Fruit fly (Drosophila melanogaster) whole organism, pupa: ENCODE data around the gene CG42449.

Source experiments
- CG10348 ChIP-seq: fragments of 200-800 bp; sonication (Bioruptor generic); IDR thresholded peaks from 2 replicates; pipeline ENCODE4 v1.3.6; 2022; ENCODE audit warnings: missing biosample characterization, missing genetic modification characterization
- CG13204 ChIP-seq: fragments of 200-800 bp; sonication (Bioruptor generic); optimal IDR thresholded peaks from 2 replicates; lab custom pipeline; 2018; ENCODE audit warnings: missing biosample characterization, mild to moderate bottlenecking, missing genetic modification characterization, moderate library complexity
- CG14655 ChIP-seq: fragments of 200-800 bp; sonication (Bioruptor generic); optimal IDR thresholded peaks from 3 replicates; lab custom pipeline; 2017; ENCODE audit warnings: mild to moderate bottlenecking, missing biosample characterization, missing genetic modification reagents, missing genetic modification characterization
- CG15710 ChIP-seq: fragments of 200-800 bp; sonication (Bioruptor generic); optimal IDR thresholded peaks from 2 replicates; lab custom pipeline; 2018; ENCODE audit warnings: missing biosample characterization, mild to moderate bottlenecking, missing genetic modification characterization, moderate library complexity
- CG17806 ChIP-seq: fragments of 200-800 bp; sonication (Bioruptor generic); optimal IDR thresholded peaks from 2 replicates; lab custom pipeline; 2018; ENCODE audit warnings: missing biosample characterization, mild to moderate bottlenecking, missing genetic modification characterization, moderate library complexity
- CG32121 ChIP-seq: fragments of 200-800 bp; sonication (Bioruptor generic); IDR thresholded peaks from 2 replicates; pipeline ENCODE4 v1.3.6; 2022; ENCODE audit warnings: missing biosample characterization, missing genetic modification characterization
- CG34367 ChIP-seq: fragments of 200-800 bp; sonication (Bioruptor generic); optimal IDR thresholded peaks from 2 replicates; lab custom pipeline; 2018; ENCODE audit warnings: missing biosample characterization, mild to moderate bottlenecking, missing genetic modification characterization
- CG4496 ChIP-seq: fragments of 200-800 bp; sonication (Bioruptor generic); IDR thresholded peaks from 3 replicates; pipeline ENCODE4 v1.3.6; 2022; ENCODE audit warnings: missing biosample characterization, missing genetic modification characterization
- CG8159 ChIP-seq: fragments of 200-800 bp; sonication (Bioruptor generic); optimal IDR thresholded peaks from 3 replicates; lab custom pipeline; 2018; ENCODE audit warnings: missing biosample characterization, mild to moderate bottlenecking, missing genetic modification characterization, moderate library complexity
- CG8301 ChIP-seq: fragments of 200-800 bp; sonication (Bioruptor generic); optimal IDR thresholded peaks from 2 replicates; lab custom pipeline; 2018; ENCODE audit warnings: missing biosample characterization, mild to moderate bottlenecking, missing genetic modification characterization
- CG9948 ChIP-seq: fragments of 200-800 bp; sonication (Bioruptor generic); optimal IDR thresholded peaks from 2 replicates; lab custom pipeline; 2018; ENCODE audit warnings: missing biosample characterization, mild to moderate bottlenecking, missing genetic modification characterization, moderate library complexity
- EcR ChIP-seq: fragments of 200-800 bp; sonication (Bioruptor generic); optimal IDR thresholded peaks from 3 replicates; lab custom pipeline; 2019; ENCODE audit warnings: missing biosample characterization, missing genetic modification characterization, mild to moderate bottlenecking, moderate library complexity, missing genetic modification reagents
- Ets98B ChIP-seq: fragments of 200-800 bp; sonication (Bioruptor generic); IDR thresholded peaks from 2 replicates; pipeline ENCODE4 v1.3.6; 2022; ENCODE audit warnings: missing biosample characterization, missing genetic modification characterization
- Pif1A ChIP-seq: fragments of 200-800 bp; sonication (Bioruptor generic); optimal IDR thresholded peaks from 3 replicates; lab custom pipeline; 2016; ENCODE audit warnings: missing biosample characterization, missing genetic modification characterization
- Pif1B ChIP-seq: fragments of 200-800 bp; sonication (Bioruptor generic); optimal IDR thresholded peaks from 3 replicates; lab custom pipeline; 2016; ENCODE audit warnings: missing biosample characterization, missing genetic modification characterization
- Snoo ChIP-seq: fragments of 200-800 bp; sonication (Bioruptor generic); optimal IDR thresholded peaks from 3 replicates; lab custom pipeline; 2017; ENCODE audit warnings: missing biosample characterization, mild to moderate bottlenecking, missing genetic modification characterization, inconsistent platforms
- fd96Ca ChIP-seq: fragments of 200-800 bp; sonication (Bioruptor generic); IDR thresholded peaks from 3 replicates; pipeline ENCODE4 v1.3.6; 2022; ENCODE audit warnings: missing biosample characterization, missing genetic modification characterization
- gl ChIP-seq: fragments of 200-800 bp; sonication (Bioruptor generic); optimal IDR thresholded peaks from 2 replicates; lab custom pipeline; 2018; ENCODE audit warnings: missing biosample characterization, mild to moderate bottlenecking, missing genetic modification characterization
- rn ChIP-seq: fragments of 200-800 bp; sonication (Bioruptor generic); IDR thresholded peaks from 2 replicates; pipeline ENCODE4 v1.3.6; 2022; ENCODE audit warnings: missing biosample characterization, missing genetic modification characterization

CG42449 gene

DNA sequence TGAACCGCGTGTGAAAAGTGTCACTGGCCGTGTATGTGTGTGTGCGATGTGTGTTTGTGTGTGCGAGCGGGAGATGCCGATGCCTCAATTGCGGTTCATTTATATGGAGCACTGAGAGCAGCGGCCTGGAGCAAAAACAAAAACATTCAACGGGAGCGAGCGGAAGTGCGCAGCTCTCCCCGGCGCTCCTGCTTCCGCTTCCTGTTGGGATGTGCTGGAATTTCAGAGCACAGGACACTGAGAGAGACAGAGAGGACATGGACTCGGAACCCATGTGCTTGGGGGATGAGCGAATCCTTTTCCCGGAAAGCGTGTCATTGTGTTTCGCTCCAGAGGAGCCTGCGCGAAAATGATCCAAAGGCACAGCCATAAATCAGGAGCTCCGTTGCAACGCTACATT lies 18.8 kb upstream of the CG42449 start:
- TF ChIP-seq CG10348 (GFP tag; lab: Robert Waterston, UW) (no peak), EcR (GFP tag; lab: Kevin White, UChicago) (peak; percentile 15), CG13204 (GFP tag; lab: Kevin White, UChicago) (peak; percentile 43)
- TF ChIP-seq, all 21 proteins: peak for 2

DNA sequence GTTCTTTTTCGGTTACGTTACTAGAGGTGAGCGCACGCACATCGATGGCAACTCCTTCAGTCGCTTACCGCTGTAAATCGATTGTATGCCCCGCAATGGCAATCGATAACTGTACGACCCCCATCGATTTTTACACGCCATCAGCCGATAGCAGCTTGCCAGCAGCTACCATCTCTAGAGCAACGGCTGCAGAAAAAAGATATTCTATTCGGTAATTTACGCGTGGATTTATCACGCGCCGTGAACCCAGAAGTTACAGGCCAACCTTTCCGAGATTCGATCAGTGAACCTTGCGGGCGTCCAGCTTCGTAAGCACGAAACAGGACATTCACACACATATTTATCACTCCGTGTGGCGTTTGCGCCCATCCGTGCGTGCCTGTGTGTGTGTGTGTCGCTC lies 17.1 kb upstream of the CG42449 start, which contains the start of the genes Sirt4 and CG4119:
Gene Sirt4 (minus strand): TSS at position 39 of the 400 bp plus-strand sequence.
Gene CG4119 (plus strand): TSS at position 151 of the 400 bp plus-strand sequence.
- TF ChIP-seq EcR (GFP tag; lab: Kevin White, UChicago) = peak; percentile 25
- TF ChIP-seq CG4496 (GFP tag; lab: Robert Waterston, UW) = 0 out of 3 replicates have a peak, but pooled peaks have one; percentile 23
- no peak for TF ChIP-seq Pif1B (GFP tag; lab: Kevin White, UChicago)

DNA sequence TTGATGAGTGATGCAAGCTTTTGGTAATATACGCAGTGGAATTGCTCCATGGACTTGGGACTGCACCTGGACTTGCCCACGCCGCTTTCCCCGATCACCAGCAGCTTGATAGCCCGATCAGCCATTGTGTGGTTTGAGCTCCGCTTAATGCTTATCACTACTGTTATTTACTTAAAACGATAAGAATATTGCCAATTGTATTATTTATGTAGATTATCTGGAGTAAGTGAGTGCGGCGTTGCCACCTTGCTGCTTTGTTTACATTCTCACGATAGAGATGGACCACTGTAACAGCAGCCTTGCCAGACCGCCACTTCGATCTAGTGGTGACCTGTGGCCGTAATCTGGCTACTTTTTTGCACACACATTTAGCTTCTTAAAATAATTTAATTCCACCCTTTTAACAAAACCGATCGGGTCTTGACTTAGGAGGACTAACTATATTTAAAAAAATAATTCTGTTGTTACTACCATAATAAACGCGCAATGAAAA lies 11.5 kb upstream of the CG42449 start, which contains the start of gene Rab18:
Gene Rab18 (minus strand): TSS at position 276 of the 493 bp plus-strand sequence.
- TF ChIP-seq CG4496 (GFP tag; lab: Robert Waterston, UW) = peak; percentile 61; the same call in 2 of the 3 replicates
- peak; percentile 18; the same call in 1 of the 3 replicates for TF ChIP-seq fd96Ca (GFP tag; lab: Robert Waterston, UW)
- TF ChIP-seq gl (tag; lab: Kevin White, UChicago) = peak; percentile 53
- TF ChIP-seq CG10348 (GFP tag; lab: Robert Waterston, UW) = no peak

DNA sequence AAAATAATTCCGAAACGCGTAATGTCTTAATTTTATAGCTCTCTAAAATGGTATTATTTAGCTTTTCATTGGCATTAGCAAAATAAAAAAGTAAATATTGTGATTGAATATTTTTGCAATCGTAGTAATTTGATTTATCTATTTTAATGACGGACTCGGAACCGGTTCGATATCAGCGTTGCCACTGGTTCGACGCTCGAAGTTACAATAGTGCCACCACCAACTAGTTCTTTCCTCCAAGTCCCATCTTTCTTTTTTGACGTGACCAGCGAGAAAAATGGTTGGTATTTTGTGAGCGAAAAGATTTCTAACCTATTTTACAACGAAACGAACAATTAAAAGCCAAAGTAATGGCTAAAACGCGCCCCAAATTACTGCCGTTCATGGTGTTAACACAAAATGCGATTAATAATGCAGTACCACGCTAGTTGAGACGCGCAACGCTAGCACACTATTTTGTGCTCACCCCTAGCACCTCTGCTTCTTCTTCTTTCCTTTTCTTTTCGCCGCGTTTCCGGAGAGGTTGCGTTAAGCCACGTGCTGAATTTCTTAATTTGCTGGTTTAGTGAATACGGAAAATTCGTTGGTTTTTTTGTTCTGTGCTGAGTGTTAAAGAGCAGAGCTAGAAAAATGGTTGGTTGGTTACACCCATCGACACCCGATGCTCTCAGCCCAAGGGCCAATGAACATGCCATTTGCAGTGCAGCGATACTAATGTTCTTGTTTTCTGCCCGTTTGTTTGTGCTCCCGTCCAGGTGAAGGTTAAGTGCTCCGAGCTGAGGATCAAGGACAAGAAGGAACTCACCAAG lies 10.6 kb upstream of the CG42449 start, which contains the start of gene RpL35:
Gene RpL35 (plus strand): TSS at position 159 of the 809 bp plus-strand sequence.
- peak; percentile 7 for TF ChIP-seq CG34367
- peak; percentile 8 for TF ChIP-seq CG8301
- TF ChIP-seq gl (tag; lab: Kevin White, UChicago) = peak; percentile 31
- TF ChIP-seq CG15710 (tag; lab: Kevin White, UChicago) = no peak
- peak; percentile 31 for TF ChIP-seq Snoo (tag; lab: Kevin White, UChicago)
- TF ChIP-seq CG8159 (tag; lab: Kevin White, UChicago) = peak; percentile 24
- peak; percentile 51; the same call in 2 of the 3 replicates for TF ChIP-seq CG4496 (GFP tag; lab: Robert Waterston, UW)
- no peak for TF ChIP-seq Pif1A

DNA sequence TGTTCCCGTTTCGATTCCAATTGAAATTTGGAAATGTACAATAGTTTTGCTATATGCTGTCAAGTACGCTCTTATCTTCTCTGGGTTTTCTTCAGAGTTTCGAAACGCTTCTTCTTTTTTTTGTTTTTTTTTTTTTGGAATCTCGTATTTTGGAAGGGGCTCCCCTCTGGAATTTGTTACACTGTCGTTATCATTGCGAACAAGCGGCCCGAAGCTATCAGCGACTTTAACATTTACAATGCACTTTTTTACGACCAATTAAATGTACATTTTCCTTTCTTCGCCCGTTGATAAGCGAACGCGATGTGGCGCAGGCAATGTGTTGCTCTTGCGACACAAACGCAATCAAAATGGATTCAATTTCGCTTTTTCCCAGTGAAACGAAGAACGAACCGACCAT lies 6.2 kb upstream of the CG42449 start:
- TF ChIP-seq CG32121 (GFP tag; lab: Robert Waterston, UW) (no peak), CG13204 (GFP tag; lab: Kevin White, UChicago) (no peak), gl (tag; lab: Kevin White, UChicago) (no peak), Pif1A (no peak)

DNA sequence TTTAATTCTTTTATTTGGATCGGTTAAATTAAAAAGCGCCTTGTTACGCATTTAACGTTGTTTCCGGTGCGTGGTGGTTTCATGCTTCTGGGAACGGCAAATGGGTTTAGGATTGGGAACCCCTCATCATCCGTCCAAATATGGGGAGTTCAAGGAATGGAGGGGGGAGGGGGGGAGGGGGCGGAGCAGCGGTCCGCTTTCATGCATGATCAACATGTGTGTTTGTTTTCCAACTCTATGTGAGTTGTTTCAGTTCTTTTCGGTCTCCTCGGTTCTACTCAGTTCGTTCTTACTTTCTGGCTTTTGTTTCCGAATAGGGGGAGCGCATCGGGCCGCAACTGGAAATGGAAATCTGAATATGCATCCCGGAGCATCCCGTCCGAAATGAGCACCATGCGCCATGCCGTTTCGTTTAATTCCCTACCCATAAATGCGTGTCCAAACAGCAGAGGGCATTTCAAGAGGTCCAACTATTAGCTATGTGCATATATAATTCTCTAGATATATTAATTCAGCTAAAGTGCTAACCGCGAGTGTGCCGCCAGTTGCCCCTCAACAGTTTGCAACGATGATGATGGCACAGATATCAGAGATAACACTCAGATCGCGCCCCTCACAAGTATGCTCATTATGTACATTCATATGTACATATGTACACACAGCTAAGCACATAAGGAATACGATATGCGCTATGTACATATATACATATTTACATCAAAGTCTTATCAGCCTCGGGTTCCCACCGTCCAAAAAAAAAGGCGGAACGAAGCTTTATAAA lies 5.5 kb upstream of the CG42449 start:
- TF ChIP-seq rn (GFP tag; lab: Robert Waterston, UW) = no peak
- 0 out of 3 replicates have a peak, but pooled peaks have one; percentile 28 for TF ChIP-seq CG4496 (GFP tag; lab: Robert Waterston, UW)
- TF ChIP-seq gl (tag; lab: Kevin White, UChicago) = peak; percentile 48
- peak; percentile 16 for TF ChIP-seq CG13204 (GFP tag; lab: Kevin White, UChicago)
- TF ChIP-seq Snoo (tag; lab: Kevin White, UChicago) = peak; percentile 16
- peak; percentile 36 for TF ChIP-seq Pif1A
- TF ChIP-seq Ets98B = no peak
- TF ChIP-seq Pif1B (GFP tag; lab: Kevin White, UChicago) = peak; percentile 40

DNA sequence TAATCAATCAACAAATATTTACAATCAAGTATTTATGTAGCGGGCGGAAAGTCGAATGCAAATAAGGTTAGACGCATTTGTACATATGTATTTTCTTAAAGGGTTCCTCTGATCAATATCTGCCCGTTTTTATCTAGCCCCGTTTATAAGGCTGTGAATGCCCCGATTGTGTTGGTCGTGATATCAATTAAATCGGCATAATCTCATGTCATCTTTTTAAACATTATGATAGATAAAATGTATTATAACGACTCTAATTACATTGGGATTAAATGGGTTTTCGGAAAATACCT lies 4.9 kb upstream of the CG42449 start:
- TF ChIP-seq rn (GFP tag; lab: Robert Waterston, UW) (no peak), CG9948 (tag; lab: Kevin White, UChicago) (no peak), gl (tag; lab: Kevin White, UChicago) (no peak), CG32121 (GFP tag; lab: Robert Waterston, UW) (no peak), fd96Ca (GFP tag; lab: Robert Waterston, UW) (no peak), CG4496 (GFP tag; lab: Robert Waterston, UW) (no peak), CG8301 (no peak), Snoo (tag; lab: Kevin White, UChicago) (no peak), CG34367 (no peak), CG13204 (GFP tag; lab: Kevin White, UChicago) (no peak), CG8159 (tag; lab: Kevin White, UChicago) (no peak), CG14655 (GFP tag; lab: Kevin White, UChicago) (no peak), CG17806 (tag; lab: Kevin White, UChicago) (no peak), EcR (GFP tag; lab: Kevin White, UChicago) (no peak), Pif1B (GFP tag; lab: Kevin White, UChicago) (no peak), Ets98B (no peak)
